Fruit fly (Drosophila melanogaster) Kc167 (cell line): Measurements from ENCODE around the gene Drgx.

Experiments
- Myc ChIP-seq: fragments of >200 bp; optimal IDR thresholded peaks from 2 replicates; lab custom pipeline; 2017; ENCODE audit warnings: missing external identifiers
- Sin3A ChIP-seq: fragments of >200 bp; optimal IDR thresholded peaks from 2 replicates; lab custom pipeline; 2018; ENCODE audit warnings: missing external identifiers
- h ChIP-seq: fragments of >200 bp; optimal IDR thresholded peaks from 3 replicates; lab custom pipeline; 2018; ENCODE audit warnings: missing external identifiers
- insv ChIP-seq: fragments of >200 bp; optimal IDR thresholded peaks from 3 replicates; lab custom pipeline; 2018; ENCODE audit warnings: missing external identifiers
- psq ChIP-seq: fragments of >200 bp; optimal IDR thresholded peaks from 2 replicates; lab custom pipeline; 2017; ENCODE audit warnings: missing external identifiers
- ttk ChIP-seq: sonication (Bioruptor generic); optimal IDR thresholded peaks from 2 replicates; lab custom pipeline; 2017; ENCODE audit warnings: missing external identifiers

Drgx gene

DNA sequence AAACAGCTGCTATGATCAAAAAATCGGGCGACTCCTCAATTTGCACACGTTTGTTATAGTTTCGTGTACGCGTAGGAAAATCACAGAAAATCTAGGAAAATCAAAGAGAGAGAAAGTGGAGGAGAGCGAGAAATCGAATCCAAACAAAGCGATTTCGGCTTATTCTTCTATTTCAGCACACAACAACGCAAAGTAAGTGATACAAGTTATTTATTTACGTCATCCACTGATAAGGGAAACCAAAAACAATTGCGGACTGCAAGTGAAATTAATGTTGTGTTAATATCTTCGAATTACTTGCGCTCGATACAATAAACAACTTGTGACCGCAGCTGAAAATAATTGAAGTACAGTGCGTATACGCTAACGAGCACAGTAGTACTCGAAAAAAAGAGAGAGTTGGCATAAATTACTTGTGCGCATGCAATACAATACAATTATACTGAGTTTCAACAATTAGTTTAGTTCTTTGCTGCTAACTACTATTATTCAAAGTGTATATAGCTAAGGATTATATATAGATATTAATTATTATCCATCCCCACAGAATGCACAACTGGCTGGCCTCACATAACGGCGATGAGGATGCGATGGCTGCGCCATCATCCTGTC, 51.1 kb downstream of the Drgx start:
- TF ChIP-seq insv (lab: Kevin White, UChicago) (no peak), psq (lab: Kevin White, UChicago) (no peak), ttk (no peak), h (lab: Kevin White, UChicago) (no peak), Myc (no peak), Sin3A (lab: Kevin White, UChicago) (no peak)

DNA sequence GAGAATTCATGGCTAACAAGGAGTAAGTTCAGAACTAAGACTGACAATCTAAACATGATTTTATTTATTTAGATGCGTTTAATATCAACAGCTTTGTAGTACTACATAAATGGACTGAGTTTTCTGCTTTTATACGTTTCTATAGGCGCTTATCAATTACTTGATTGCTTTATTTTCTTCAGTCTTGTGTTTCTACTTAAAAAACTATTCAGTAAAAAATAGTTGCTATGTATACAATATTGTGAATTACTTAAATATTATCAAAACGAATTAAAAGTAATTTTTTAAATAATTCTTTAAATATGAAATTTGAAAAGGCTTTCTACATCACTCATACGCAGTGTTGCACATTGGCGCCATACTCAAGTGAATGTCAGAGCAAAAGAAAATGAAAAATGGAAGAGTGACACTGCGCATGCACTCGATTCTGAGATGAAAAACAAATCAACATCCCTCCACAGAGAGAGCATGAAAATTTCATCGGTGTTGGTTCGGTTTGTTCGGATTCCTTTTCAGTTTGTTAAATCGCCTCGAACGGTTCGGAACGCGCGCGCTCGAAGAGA, 55.2 kb downstream of the Drgx start, which contains the start of the genes lectin-24A and Shaw:
Gene lectin-24A, minus strand, starts transcription at position 101 of the 563 bp plus-strand sequence.
Gene Shaw, plus strand, starts transcription at position 513 of the 563 bp plus-strand sequence.
- TF ChIP-seq Sin3A (lab: Kevin White, UChicago), result no peak
- no peak for TF ChIP-seq Myc
- no peak for TF ChIP-seq ttk
- TF ChIP-seq psq (lab: Kevin White, UChicago), result no peak
- TF ChIP-seq insv (lab: Kevin White, UChicago), result no peak
- TF ChIP-seq h (lab: Kevin White, UChicago), result no peak

DNA sequence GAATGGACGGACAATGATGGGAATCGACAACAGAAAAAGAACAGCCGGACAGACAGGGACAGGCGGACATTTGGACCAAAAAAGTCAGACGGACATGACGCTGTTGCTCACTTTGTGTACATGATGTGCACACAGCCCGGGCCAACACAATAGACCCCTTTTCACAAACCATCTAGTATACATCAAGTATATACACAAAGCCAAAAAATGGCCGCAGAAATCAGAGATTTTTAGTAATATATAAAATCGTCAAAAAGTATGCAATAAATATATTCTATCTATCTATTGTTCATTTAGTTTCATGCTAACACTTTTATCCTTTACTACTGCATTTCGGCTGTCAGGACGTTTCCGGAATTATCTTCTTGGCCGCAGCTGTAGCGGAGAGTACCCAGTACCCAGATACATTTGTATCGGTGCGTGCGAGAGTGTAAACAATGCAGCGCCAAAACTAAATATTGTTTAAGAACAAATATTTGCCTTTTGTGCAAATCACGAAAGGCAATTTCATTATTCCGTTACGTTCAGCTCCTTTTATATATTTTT, 56.9 kb downstream of the Drgx start:
- TF ChIP-seq h (lab: Kevin White, UChicago) (no peak), psq (lab: Kevin White, UChicago) (no peak), insv (lab: Kevin White, UChicago) (no peak), ttk (no peak), Sin3A (lab: Kevin White, UChicago) (no peak), Myc (no peak)

DNA sequence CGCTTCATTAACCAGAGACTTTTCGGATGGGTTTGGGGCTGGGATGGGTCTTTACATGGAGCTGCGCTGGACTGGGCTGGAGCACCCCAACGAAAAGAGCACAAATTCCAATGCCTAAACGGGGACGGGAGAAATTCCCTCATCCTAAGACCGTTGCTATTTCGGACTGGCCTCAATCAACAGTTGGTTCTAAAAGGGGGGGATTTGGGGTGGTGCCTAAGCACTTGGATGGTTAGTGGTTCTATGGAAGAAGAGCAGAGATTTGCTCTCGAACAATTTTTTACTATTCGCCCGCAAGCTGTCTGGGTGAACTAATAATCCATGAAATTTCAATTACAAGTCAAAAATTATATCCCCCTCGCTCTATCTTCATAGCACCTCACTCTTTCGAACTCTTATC, 67.1 kb downstream of the Drgx start:
- TF ChIP-seq psq (lab: Kevin White, UChicago) (no peak), insv (lab: Kevin White, UChicago) (no peak), Myc (no peak), h (lab: Kevin White, UChicago) (no peak), Sin3A (lab: Kevin White, UChicago) (no peak), ttk (no peak)

DNA sequence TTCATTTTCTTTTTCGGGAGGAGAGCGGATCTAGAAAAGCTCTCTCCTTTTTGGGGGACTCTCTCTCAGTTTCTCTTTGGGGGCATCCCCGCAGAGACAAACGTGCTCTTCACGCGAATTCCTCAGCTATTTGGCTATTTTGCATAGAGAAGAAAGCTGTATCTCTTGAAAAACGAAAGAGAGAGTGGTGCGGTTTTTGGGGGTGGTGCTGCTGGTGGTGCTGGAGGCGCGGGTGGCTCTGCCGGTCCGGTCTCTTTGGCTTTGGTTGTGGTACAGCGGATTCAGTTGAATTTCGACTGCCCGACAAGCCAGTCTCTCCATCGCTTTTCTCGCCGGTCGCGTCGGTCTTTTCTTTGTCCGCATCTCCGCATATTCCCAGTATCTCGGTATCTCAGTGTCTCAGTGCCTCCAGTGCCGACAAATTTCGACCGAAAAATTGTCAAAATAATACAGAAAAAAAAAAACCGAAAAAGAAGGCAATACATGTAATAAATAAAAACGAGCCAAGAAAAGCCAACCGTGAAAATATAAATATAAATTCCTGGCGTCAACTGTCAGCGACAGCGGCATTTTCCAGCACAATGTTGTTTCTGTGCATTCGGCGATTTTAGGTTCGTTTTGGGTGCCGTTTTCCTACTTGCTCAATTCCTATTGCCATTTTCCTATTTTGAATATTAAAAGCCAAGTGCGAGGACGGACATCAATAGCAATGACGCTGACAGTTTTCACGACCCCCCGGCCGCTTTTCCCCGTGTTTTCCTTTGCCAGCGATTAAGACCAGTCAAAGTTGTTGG, 67.8 kb downstream of the Drgx start, which contains the start of gene CG10019:
Gene CG10019, plus strand, starts transcription at position 285 of the 794 bp plus-strand sequence.
- TF ChIP-seq psq (lab: Kevin White, UChicago) (no peak), Sin3A (lab: Kevin White, UChicago) (no peak), h (lab: Kevin White, UChicago) (no peak), insv (lab: Kevin White, UChicago) (no peak), Myc (no peak), ttk (no peak)

DNA sequence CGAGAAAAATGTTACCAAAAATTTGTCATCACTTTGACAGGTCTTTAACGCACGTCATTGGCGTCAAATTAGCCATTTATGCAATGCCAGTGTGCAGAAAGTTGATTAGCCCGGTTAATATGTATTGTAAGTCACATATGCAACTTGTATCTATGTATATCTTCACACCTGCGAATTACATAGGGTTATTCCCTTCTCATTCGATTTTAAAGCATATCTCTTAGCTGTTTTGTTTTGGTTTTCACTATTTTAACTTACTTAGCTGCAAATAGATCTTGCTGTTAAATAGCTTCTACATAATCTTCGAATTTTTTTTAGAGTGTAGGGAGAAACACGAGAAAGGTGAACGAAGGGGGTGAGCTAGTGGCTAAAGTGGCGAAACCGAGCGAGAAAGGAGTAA, 68.5 kb downstream of the Drgx start:
- no peak for TF ChIP-seq insv (lab: Kevin White, UChicago)
- TF ChIP-seq Sin3A (lab: Kevin White, UChicago), result no peak
- no peak for TF ChIP-seq h (lab: Kevin White, UChicago)
- TF ChIP-seq Myc, result no peak
- no peak for TF ChIP-seq psq (lab: Kevin White, UChicago)
- TF ChIP-seq ttk, result no peak

DNA sequence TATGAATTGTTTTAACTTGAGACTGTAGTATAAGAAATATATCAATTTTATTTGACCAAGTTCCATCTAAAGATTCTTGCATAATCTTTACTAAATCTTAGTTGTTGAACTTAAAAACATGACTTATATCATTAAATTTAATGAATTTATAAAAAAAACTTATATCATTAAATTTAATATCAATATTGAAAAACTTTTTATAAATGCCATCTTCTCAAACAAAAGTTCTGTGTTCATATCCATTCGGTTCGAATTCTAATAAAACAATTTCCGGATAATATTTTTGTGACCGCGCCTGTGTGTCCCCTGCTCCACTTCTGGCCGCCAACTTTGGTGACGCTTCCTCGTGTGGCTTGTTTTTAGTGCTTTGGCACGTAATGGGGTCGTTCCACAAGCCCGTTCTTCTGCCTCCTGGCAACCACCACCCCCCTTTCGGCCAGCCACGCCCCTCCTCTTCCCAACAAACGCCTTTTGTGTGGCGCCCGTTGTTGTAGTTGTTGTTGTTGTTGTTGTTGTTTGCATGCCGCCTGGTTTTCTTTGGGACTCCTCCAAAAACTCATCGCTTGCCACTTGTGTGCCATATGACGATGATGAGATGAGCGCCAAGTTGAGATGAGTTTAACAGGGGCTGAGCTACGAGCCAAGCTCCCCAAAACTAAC, 74.6 kb downstream of the Drgx start:
- TF ChIP-seq ttk (no peak), h (lab: Kevin White, UChicago) (no peak), Sin3A (lab: Kevin White, UChicago) (no peak), Myc (no peak), insv (lab: Kevin White, UChicago) (no peak), psq (lab: Kevin White, UChicago) (no peak)

DNA sequence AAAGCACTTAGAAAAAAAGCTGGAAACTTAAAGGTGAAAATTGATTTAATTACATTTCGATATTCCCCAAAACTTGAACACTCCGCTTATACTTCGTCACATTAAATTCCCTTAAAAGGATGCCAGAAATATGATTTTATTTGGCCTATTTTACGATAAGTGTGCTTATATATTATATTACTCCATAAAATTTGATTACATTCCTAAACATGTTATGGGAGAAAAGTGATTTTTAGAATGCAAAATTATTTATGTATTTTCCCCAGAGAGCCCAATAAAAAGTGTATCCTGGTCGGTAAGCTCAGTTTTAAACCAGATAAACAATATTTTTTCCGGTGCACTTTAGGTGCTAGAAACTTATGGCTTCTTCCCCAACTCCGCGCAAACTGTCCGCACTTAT, 75.1 kb downstream of the Drgx start:
- no peak for TF ChIP-seq h (lab: Kevin White, UChicago)
- TF ChIP-seq ttk, result no peak
- TF ChIP-seq Sin3A (lab: Kevin White, UChicago), result no peak
- TF ChIP-seq Myc, result no peak
- TF ChIP-seq insv (lab: Kevin White, UChicago), result no peak
- TF ChIP-seq psq (lab: Kevin White, UChicago), result no peak

DNA sequence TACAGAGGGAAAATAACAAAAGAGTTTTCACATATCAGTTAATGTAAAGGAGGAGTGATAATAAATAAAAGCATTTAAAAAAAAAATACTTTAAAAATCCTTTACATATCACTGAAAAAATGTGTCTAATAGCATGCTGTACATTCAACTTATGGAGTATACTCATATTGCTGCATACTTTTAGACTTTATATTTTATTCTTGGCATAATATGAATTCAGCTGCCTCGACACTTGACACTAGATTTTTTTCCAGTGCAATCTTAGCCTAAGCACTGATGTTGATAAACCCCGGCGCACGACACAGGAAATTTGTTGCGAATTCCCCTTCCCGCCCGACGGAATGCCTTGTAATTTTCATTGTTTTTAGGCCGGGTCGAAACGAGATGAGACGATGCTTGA, 77.9 kb downstream of the Drgx start:
- TF ChIP-seq insv (lab: Kevin White, UChicago) (no peak), psq (lab: Kevin White, UChicago) (no peak), ttk (no peak), Sin3A (lab: Kevin White, UChicago) (no peak)
